Worm (Caenorhabditis elegans) whole organism, L2 larva: ENCODE results near the gene C04B4.2.

Source experiments
- F13H6.1 ChIP-seq: sonication (generic microtip); optimal IDR thresholded peaks from 2 replicates; lab custom pipeline; 2016; ENCODE audit warnings: missing genetic modification characterization, missing compliant biosample characterization
- R02D3.7 ChIP-seq: fragments of 150-350 bp; optimal IDR thresholded peaks from 2 replicates; lab custom pipeline; 2014; ENCODE audit warnings: missing biosample characterization, missing genetic modification characterization
- Y55F3AM.14 ChIP-seq: fragments of 200-800 bp; sonication (Bioruptor generic); optimal IDR thresholded peaks from 2 replicates; lab custom pipeline; 2018; ENCODE audit warnings: mild to moderate bottlenecking, missing genetic modification characterization, missing compliant biosample characterization
- ZK546.5 ChIP-seq: sonication (generic microtip); optimal IDR thresholded peaks from 2 replicates; lab custom pipeline; 2017; ENCODE audit warnings: missing biosample characterization, missing genetic modification characterization
- aly-2 ChIP-seq: fragments of 150-350 bp; optimal IDR thresholded peaks from 2 replicates; lab custom pipeline; 2014; ENCODE audit warnings: missing biosample characterization, missing genetic modification characterization
- blmp-1 ChIP-seq: sonication (generic microtip); optimal IDR thresholded peaks from 2 replicates; lab custom pipeline; 2017; ENCODE audit warnings: missing genetic modification characterization, mild to moderate bottlenecking, missing compliant biosample characterization, antibody characterized with exemption, moderate library complexity; ENCODE audit not compliant: insufficient read depth
- ceh-16 ChIP-seq: fragments of 150-350 bp; optimal IDR thresholded peaks from 2 replicates; lab custom pipeline; 2014; ENCODE audit warnings: missing biosample characterization, missing genetic modification characterization
- ceh-82 ChIP-seq: fragments of 150-350 bp; optimal IDR thresholded peaks from 2 replicates; lab custom pipeline; 2014; ENCODE audit warnings: missing biosample characterization, missing genetic modification characterization
- crh-2 ChIP-seq: sonication (generic microtip); optimal IDR thresholded peaks from 2 replicates; lab custom pipeline; 2017; ENCODE audit warnings: missing biosample characterization, missing genetic modification characterization
- dmd-4 ChIP-seq: sonication (generic microtip); optimal IDR thresholded peaks from 2 replicates; lab custom pipeline; 2017; ENCODE audit warnings: missing biosample characterization, missing genetic modification characterization
- egl-27 ChIP-seq: sonication (generic microtip); optimal IDR thresholded peaks from 3 replicates; lab custom pipeline; 2017; ENCODE audit warnings: missing biosample characterization, missing genetic modification reagents, missing genetic modification characterization
- elt-1 ChIP-seq: fragments of 150-350 bp; optimal IDR thresholded peaks from 2 replicates; lab custom pipeline; 2014; ENCODE audit warnings: missing biosample characterization, missing genetic modification characterization
- elt-3 ChIP-seq: sonication (generic microtip); optimal IDR thresholded peaks from 2 replicates; lab custom pipeline; 2017; ENCODE audit warnings: missing biosample characterization, missing genetic modification characterization
- lin-13 ChIP-seq: fragments of 150-350 bp; optimal IDR thresholded peaks from 2 replicates; lab custom pipeline; 2014; ENCODE audit warnings: missing biosample characterization, missing genetic modification reagents, missing genetic modification characterization
- lin-39 ChIP-seq: fragments of 150-350 bp; optimal IDR thresholded peaks from 2 replicates; lab custom pipeline; 2014; ENCODE audit warnings: missing biosample characterization, missing genetic modification reagents, missing genetic modification characterization
- lsy-2 ChIP-seq, 2 experiments: fragments of 150-350 bp in 1 of 2; sonication (generic microtip) in 1 of 2; optimal IDR thresholded peaks; 2 replicates each; lab custom pipeline; 2014 to 2017; ENCODE audit warnings: missing biosample characterization in 2 of 2, missing genetic modification characterization in 2 of 2
- mab-5 ChIP-seq: fragments of 150-350 bp; optimal IDR thresholded peaks from 2 replicates; lab custom pipeline; 2014; ENCODE audit warnings: missing biosample characterization, missing genetic modification characterization
- mbf-1 ChIP-seq: sonication (generic microtip); optimal IDR thresholded peaks from 2 replicates; lab custom pipeline; 2017; ENCODE audit warnings: missing biosample characterization, missing genetic modification characterization
- mdl-1 ChIP-seq, 2 experiments: fragments of 150-350 bp in 1 of 2; sonication (generic microtip) in 1 of 2; optimal IDR thresholded peaks; 2 replicates each; lab custom pipeline; 2017; ENCODE audit warnings: missing biosample characterization in 2 of 2, missing genetic modification characterization in 2 of 2
- nhr-10 ChIP-seq: sonication (generic microtip); optimal IDR thresholded peaks from 2 replicates; lab custom pipeline; 2017; ENCODE audit warnings: missing biosample characterization, missing genetic modification characterization
- nhr-11 ChIP-seq: fragments of 150-350 bp; optimal IDR thresholded peaks from 2 replicates; lab custom pipeline; 2014; ENCODE audit warnings: missing biosample characterization, missing genetic modification characterization
- nhr-12 ChIP-seq: fragments of 150-350 bp; optimal IDR thresholded peaks from 2 replicates; lab custom pipeline; 2014; ENCODE audit warnings: missing biosample characterization, missing genetic modification characterization
- nhr-129 ChIP-seq: fragments of 150-350 bp; optimal IDR thresholded peaks from 2 replicates; lab custom pipeline; 2014; ENCODE audit warnings: missing biosample characterization, missing genetic modification characterization
- nhr-237 ChIP-seq: fragments of 150-350 bp; optimal IDR thresholded peaks from 2 replicates; lab custom pipeline; 2014; ENCODE audit warnings: missing biosample characterization, missing genetic modification characterization
- nhr-25 ChIP-seq: fragments of 150-350 bp; sonication (generic microtip); optimal IDR thresholded peaks from 3 replicates; lab custom pipeline; 2014; ENCODE audit warnings: missing biosample characterization, missing genetic modification characterization
- nhr-6 ChIP-seq: fragments of 150-350 bp; optimal IDR thresholded peaks from 2 replicates; lab custom pipeline; 2014; ENCODE audit warnings: missing biosample characterization, missing genetic modification characterization
- nhr-77 ChIP-seq: fragments of 150-350 bp; optimal IDR thresholded peaks from 2 replicates; lab custom pipeline; 2014; ENCODE audit warnings: missing biosample characterization, missing genetic modification characterization
- peb-1 ChIP-seq: fragments of 150-350 bp; optimal IDR thresholded peaks from 2 replicates; lab custom pipeline; 2014; ENCODE audit warnings: missing biosample characterization, missing genetic modification characterization
- sem-4 ChIP-seq: fragments of 150-350 bp; optimal IDR thresholded peaks from 2 replicates; lab custom pipeline; 2014; ENCODE audit warnings: missing biosample characterization, missing genetic modification reagents, missing genetic modification characterization
- skn-1 ChIP-seq: sonication (generic microtip); optimal IDR thresholded peaks from 2 replicates; lab custom pipeline; 2017; ENCODE audit warnings: missing biosample characterization, missing genetic modification characterization
- sma-3 ChIP-seq: sonication (generic microtip); optimal IDR thresholded peaks from 2 replicates; lab custom pipeline; 2016; ENCODE audit warnings: missing genetic modification reagents, missing genetic modification characterization, missing compliant biosample characterization
- sma-9 ChIP-seq, 2 experiments: fragments of 150-350 bp in 1 of 2; sonication (generic microtip) in 1 of 2; optimal IDR thresholded peaks; 2 replicates each; lab custom pipeline; 2014 to 2016; ENCODE audit warnings: missing genetic modification characterization in 2 of 2, mild to moderate bottlenecking in 1 of 2, missing biosample characterization in 1 of 2, missing compliant biosample characterization in 1 of 2, missing genetic modification reagents in 1 of 2, moderate library complexity in 1 of 2
- snpc-4 ChIP-seq: fragments of 150-350 bp; optimal IDR thresholded peaks from 2 replicates; lab custom pipeline; 2014; ENCODE audit warnings: missing biosample characterization, missing genetic modification characterization
- unc-39 ChIP-seq: fragments of 150-350 bp; optimal IDR thresholded peaks from 2 replicates; lab custom pipeline; 2014; ENCODE audit warnings: missing biosample characterization, missing genetic modification characterization
- unc-55 ChIP-seq: fragments of 150-350 bp; sonication (generic microtip); optimal IDR thresholded peaks from 3 replicates; lab custom pipeline; 2014; ENCODE audit warnings: missing biosample characterization, missing genetic modification reagents, missing genetic modification characterization
- unc-62 ChIP-seq: fragments of 150-350 bp; optimal IDR thresholded peaks from 2 replicates; lab custom pipeline; 2014; ENCODE audit warnings: missing biosample characterization, missing genetic modification reagents, missing genetic modification characterization
- zag-1 ChIP-seq: fragments of 150-350 bp; optimal IDR thresholded peaks from 2 replicates; lab custom pipeline; 2014; ENCODE audit warnings: missing biosample characterization, missing genetic modification characterization
- ztf-11 ChIP-seq: sonication (generic microtip); optimal IDR thresholded peaks from 2 replicates; lab custom pipeline; 2017; ENCODE audit warnings: missing biosample characterization, missing genetic modification characterization

C04B4.2 gene

ce11 chrX:12285496-12285895 is 2.4 kb downstream of the C04B4.2 start, which contains the start of gene lips-2:
TSS of gene lips-2 (plus strand) at chrX:12285796.
- TF ChIP-seq mdl-1 (tag; optimal IDR thresholded peaks at IDR 0.05; lab: Kevin White, UChicago) (no peak), crh-2 (tag; lab: Kevin White, UChicago) (no peak), sma-3 (GFP tag; lab: Kevin White, UChicago) (no peak), unc-62 (no peak), R02D3.7 (tag; lab: Kevin White, UChicago) (no peak), ceh-16 (tag; lab: Kevin White, UChicago) (no peak), egl-27 (tag; lab: Kevin White, UChicago) (no peak), nhr-12 (tag; lab: Kevin White, UChicago) (no peak)

- no peak for TF ChIP-seq mab-5 (tag; lab: Kevin White, UChicago)
These were observed 5.2 kb downstream of the C04B4.2 start, which contains the start of gene C04B4.5 for ce11 chrX:12288254-12288653. TSS of gene C04B4.5 (minus strand) at chrX:12288354.

- TF ChIP-seq blmp-1 (no peak), egl-27 (tag; lab: Kevin White, UChicago) (no peak), elt-3 (no peak), nhr-77 (tag; lab: Kevin White, UChicago) (no peak), nhr-10 (tag; lab: Kevin White, UChicago) (no peak), sma-9 (GFP tag; optimal IDR thresholded peaks at IDR 0.05; lab: Kevin White, UChicago) (no peak), sma-9 (tag; optimal IDR thresholded peaks at IDR 0.05; lab: Kevin White, UChicago) (no peak), mab-5 (tag; lab: Kevin White, UChicago) (no peak), mbf-1 (tag; lab: Kevin White, UChicago) (no peak), unc-39 (tag; lab: Kevin White, UChicago) (no peak), nhr-6 (tag; lab: Kevin White, UChicago) (no peak), Y55F3AM.14 (GFP tag; lab: Kevin White, UChicago) (no peak), aly-2 (no peak), F13H6.1 (tag; lab: Kevin White, UChicago) (no peak), ZK546.5 (tag; lab: Kevin White, UChicago) (no peak), nhr-25 (tag; lab: Kevin White, UChicago) (no peak), crh-2 (tag; lab: Kevin White, UChicago) (no peak)
These were observed 7.5 kb downstream of the C04B4.2 start, which contains the start of gene C04B4.4 for ce11 chrX:12290539-12290938. TSS of gene C04B4.4 (plus strand) at chrX:12290839.

- TF ChIP-seq mab-5 (tag; lab: Kevin White, UChicago) (no peak), sma-3 (GFP tag; lab: Kevin White, UChicago) (no peak), nhr-129 (tag; lab: Kevin White, UChicago) (no peak), lin-39 (tag; lab: Kevin White, UChicago) (no peak), elt-1 (tag; lab: Kevin White, UChicago) (no peak), mdl-1 (tag; optimal IDR thresholded peaks at IDR 0.05; lab: Kevin White, UChicago) (no peak), elt-3 (no peak)
These were observed 11.2 kb downstream of the C04B4.2 start, which contains the start of gene W06D11.1 for ce11 chrX:12294263-12294662. TSS of gene W06D11.1 (plus strand) at chrX:12294563.

- TF ChIP-seq ztf-11 (tag; lab: Kevin White, UChicago) (no peak), ceh-82 (tag; lab: Kevin White, UChicago) (no peak), lin-39 (tag; lab: Kevin White, UChicago) (no peak), unc-39 (tag; lab: Kevin White, UChicago) (no peak), lin-13 (GFP tag; lab: Kevin White, UChicago) (no peak), zag-1 (no peak), nhr-10 (tag; lab: Kevin White, UChicago) (no peak), F13H6.1 (tag; lab: Kevin White, UChicago) (no peak), lsy-2 (tag; optimal IDR thresholded peaks at IDR 0.05; lab: Kevin White, UChicago) (no peak), elt-3 (no peak), mbf-1 (tag; lab: Kevin White, UChicago) (no peak), nhr-25 (tag; lab: Kevin White, UChicago) (no peak), ZK546.5 (tag; lab: Kevin White, UChicago) (no peak)
These were observed 13.3 kb downstream of the C04B4.2 start, which contains the start of gene W06D11.2 for ce11 chrX:12296392-12296791. TSS of gene W06D11.2 (minus strand) at chrX:12296730.

ce11 chrX:12298324-12298723 is 15.2 kb downstream of the C04B4.2 start, which contains the start of gene W06D11.3:
TSS of gene W06D11.3 (plus strand) at chrX:12298683.
- TF ChIP-seq nhr-11 (no peak), sem-4 (tag; lab: Kevin White, UChicago) (no peak), skn-1 (tag; lab: Kevin White, UChicago) (no peak), peb-1 (no peak), nhr-237 (tag; lab: Kevin White, UChicago) (no peak), snpc-4 (tag; lab: Kevin White, UChicago) (no peak), unc-55 (GFP tag; lab: Kevin White, UChicago) (no peak), F13H6.1 (tag; lab: Kevin White, UChicago) (no peak), elt-1 (tag; lab: Kevin White, UChicago) (no peak), nhr-6 (tag; lab: Kevin White, UChicago) (no peak), nhr-25 (tag; lab: Kevin White, UChicago) (no peak), lsy-2 (tag; optimal IDR thresholded peaks at IDR 0.05; lab: Kevin White, UChicago) (no peak), dmd-4 (tag; lab: Kevin White, UChicago) (no peak), elt-3 (no peak)
